Fruit fly (Drosophila melanogaster): ENCODE measurements around the gene Msp300.
A peak's percentile ranks its signal among the peaks of the same experiment; 100 is the strongest.

DNA sequence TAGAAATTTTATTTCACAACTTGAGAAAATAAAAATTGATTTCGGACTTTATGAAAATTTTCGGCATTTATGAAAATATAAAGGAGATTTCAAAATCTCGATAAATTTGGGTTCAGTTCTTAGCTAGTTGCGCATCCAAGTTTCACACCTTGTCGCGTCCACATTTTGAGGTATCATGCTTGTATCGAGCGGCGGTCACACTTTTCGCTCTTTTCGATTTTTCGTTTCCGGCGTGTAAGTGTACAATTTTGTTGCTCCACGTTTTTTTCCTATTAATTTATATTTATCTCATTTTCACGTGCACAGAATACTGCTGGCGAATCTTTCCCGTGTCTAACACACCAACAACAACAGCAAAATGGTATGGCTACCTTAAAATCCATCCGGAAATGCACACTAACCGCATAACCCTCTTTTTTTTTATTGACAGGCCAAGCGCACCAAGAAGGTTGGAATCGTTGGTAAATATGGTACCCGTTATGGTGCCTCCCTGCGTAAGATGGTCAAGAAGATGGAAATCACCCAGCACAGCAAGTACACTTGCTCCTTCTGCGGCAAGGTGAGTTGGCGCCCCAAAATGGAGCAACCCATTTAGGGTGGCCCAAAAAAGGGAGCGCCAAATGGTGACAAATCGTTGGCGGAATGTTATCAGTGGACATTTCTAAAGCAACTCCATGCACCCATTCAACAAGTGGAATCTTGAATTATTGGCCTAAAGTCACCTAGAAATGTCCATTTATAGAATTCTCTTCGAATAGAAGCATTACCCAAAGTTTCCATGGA lies 29.7 kb upstream of the Msp300 start, which contains the start of gene RpL37A:
- peak; percentile 58 for TF ChIP-seq CG12605 (GFP tag; IDR thresholded peaks at IDR 0.05)
- no peak; the same call in 2 of the 3 replicates for TF ChIP-seq fd96Ca (GFP tag; IDR thresholded peaks at IDR 0.05)
- peak; percentile 84 for TF ChIP-seq CG4496 (GFP tag; IDR thresholded peaks at IDR 0.05)
- peak; percentile 60 for TF ChIP-seq Ets98B (GFP tag; IDR thresholded peaks at IDR 0.05)
- peak; percentile 74 for TF ChIP-seq Pif1A (GFP tag; optimal IDR thresholded peaks at IDR 0.05)
- TF ChIP-seq CG10348 (GFP tag; IDR thresholded peaks at IDR 0.05), result no peak
- no peak for TF ChIP-seq CG9948 (tag; optimal IDR thresholded peaks at IDR 0.05)
- TF ChIP-seq CG17806 (tag; optimal IDR thresholded peaks at IDR 0.05), result peak; percentile 32
- no peak for TF ChIP-seq rn (GFP tag; IDR thresholded peaks at IDR 0.05)
- TF ChIP-seq CG15710 (tag; optimal IDR thresholded peaks at IDR 0.05), result peak; percentile 16
